Fruit fly (Drosophila melanogaster) whole organism, embryonic: ENCODE results near the gene DCTN1-p150.

Source experiments
- E2f2 ChIP-seq: fragments of 200-800 bp; sonication (Bioruptor generic); IDR thresholded peaks from 2 replicates; pipeline ENCODE4 v1.3.6; 2022; ENCODE audit warnings: missing biosample characterization, missing genetic modification characterization
- jigr1 ChIP-seq: fragments of 200-800 bp; sonication (Bioruptor generic); IDR thresholded peaks from 3 replicates; pipeline ENCODE4 v1.3.6; 2022; ENCODE audit warnings: missing biosample characterization, missing genetic modification characterization
- zfh2 ChIP-seq: fragments of 200-800 bp; sonication (Bioruptor generic); optimal IDR thresholded peaks from 2 replicates; lab custom pipeline; 2016; ENCODE audit warnings: missing biosample characterization, missing genetic modification characterization

DNA sequence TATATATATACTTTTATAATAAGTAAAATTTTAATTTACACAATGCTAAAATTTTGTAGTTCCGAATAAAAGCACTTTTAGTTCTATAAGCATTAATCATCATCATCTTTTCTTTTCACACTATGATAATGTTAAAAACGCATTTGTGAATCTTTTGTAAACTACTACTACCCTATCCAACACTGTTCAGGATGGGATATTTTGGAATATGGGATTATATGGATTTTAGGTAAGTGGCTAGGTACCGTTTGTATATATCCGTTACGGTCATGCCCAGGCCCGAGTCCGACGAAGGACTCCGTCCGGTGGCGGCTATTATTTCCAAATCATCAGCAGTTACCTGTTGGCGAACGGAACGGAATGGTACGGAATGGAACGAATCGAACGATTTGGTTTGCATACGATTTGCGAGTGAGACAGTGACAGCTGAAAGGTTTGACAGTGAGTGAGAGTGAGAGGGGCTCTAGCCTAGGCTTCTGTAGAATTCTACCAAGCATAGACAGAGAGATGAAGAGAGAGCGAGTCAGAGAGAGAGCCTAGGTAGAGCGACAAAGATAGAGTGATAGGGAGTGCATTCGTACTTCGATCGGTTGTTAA lies 44.6 kb upstream of the DCTN1-p150 start:
- TF ChIP-seq E2f2 (GFP tag; lab: Robert Waterston, UW), result no peak
- TF ChIP-seq zfh2 (GFP tag; lab: Kevin White, UChicago), result no peak
- no peak for TF ChIP-seq jigr1
